Fruit fly (Drosophila melanogaster) whole organism, embryonic: ENCODE data around the gene Cyp312a1.
A peak's percentile ranks its signal among the peaks of the same experiment; 100 is the strongest.

Experiments used
- Abd-B ChIP-seq: fragments of 200-800 bp; sonication (Bioruptor generic); optimal IDR thresholded peaks from 2 replicates; lab custom pipeline; 2018; ENCODE audit warnings: missing biosample characterization, mild to moderate bottlenecking, missing genetic modification characterization, moderate library complexity
- Antp ChIP-seq: fragments of 200-800 bp; sonication (Bioruptor generic); optimal IDR thresholded peaks from 3 replicates; lab custom pipeline; 2016; ENCODE audit warnings: missing biosample characterization, missing genetic modification characterization
- Atf3 ChIP-seq: fragments of 200-800 bp; sonication (Bioruptor generic); optimal IDR thresholded peaks from 3 replicates; lab custom pipeline; 2016; ENCODE audit warnings: missing biosample characterization, missing genetic modification characterization
- CG11504 ChIP-seq: fragments of 200-800 bp; sonication (Bioruptor generic); optimal IDR thresholded peaks from 3 replicates; lab custom pipeline; 2019; ENCODE audit warnings: missing biosample characterization, mild to moderate bottlenecking, missing genetic modification characterization, moderate library complexity
- CG12236 ChIP-seq: fragments of 200-800 bp; sonication (Bioruptor generic); optimal IDR thresholded peaks from 2 replicates; lab custom pipeline; 2016; ENCODE audit warnings: missing biosample characterization, missing genetic modification characterization
- CG12659 ChIP-seq: fragments of 200-800 bp; sonication (Bioruptor generic); optimal IDR thresholded peaks from 3 replicates; lab custom pipeline; 2017; ENCODE audit warnings: mild to moderate bottlenecking, missing biosample characterization, missing genetic modification reagents, missing genetic modification characterization
- CG13296 ChIP-seq: fragments of 200-800 bp; sonication (Bioruptor generic); optimal IDR thresholded peaks from 3 replicates; lab custom pipeline; 2018; ENCODE audit warnings: missing biosample characterization, mild to moderate bottlenecking, missing genetic modification characterization
- CG14667 ChIP-seq: fragments of 200-800 bp; sonication (Bioruptor generic); IDR thresholded peaks from 2 replicates; pipeline ENCODE4 v1.3.6; 2022; ENCODE audit warnings: missing biosample characterization, missing genetic modification characterization
- CG15073 ChIP-seq: fragments of 200-800 bp; sonication (Bioruptor generic); optimal IDR thresholded peaks from 2 replicates; lab custom pipeline; 2016; ENCODE audit warnings: missing biosample characterization, missing genetic modification characterization
- CG15269 ChIP-seq: fragments of 200-800 bp; sonication (Bioruptor generic); optimal IDR thresholded peaks from 2 replicates; lab custom pipeline; 2018; ENCODE audit warnings: missing biosample characterization, mild to moderate bottlenecking, missing genetic modification characterization, moderate library complexity
- CG16813 ChIP-seq: fragments of 200-800 bp; sonication (Bioruptor generic); IDR thresholded peaks from 3 replicates; pipeline ENCODE4 v1.3.6; 2022; ENCODE audit warnings: missing biosample characterization, missing genetic modification characterization; ENCODE audit not compliant: partially characterized antibody
- CG16863 ChIP-seq: fragments of 200-800 bp; sonication (Bioruptor generic); optimal IDR thresholded peaks from 3 replicates; lab custom pipeline; 2016; ENCODE audit warnings: missing biosample characterization, missing genetic modification characterization
- CG17612 ChIP-seq: fragments of 200-800 bp; sonication (Bioruptor generic); IDR thresholded peaks from 2 replicates; pipeline ENCODE4 v1.3.6; 2022; ENCODE audit warnings: missing biosample characterization, missing genetic modification characterization
- CG2712 ChIP-seq: fragments of 200-800 bp; optimal IDR thresholded peaks from 3 replicates; lab custom pipeline; 2019; ENCODE audit warnings: missing biosample characterization, mild to moderate bottlenecking, missing genetic modification characterization, moderate library complexity
- CG30403 ChIP-seq: fragments of 200-800 bp; sonication (Bioruptor generic); optimal IDR thresholded peaks from 3 replicates; lab custom pipeline; 2016; ENCODE audit warnings: missing biosample characterization, missing genetic modification characterization
- CG32532 ChIP-seq: fragments of 200-800 bp; sonication (Bioruptor generic); IDR thresholded peaks from 2 replicates; pipeline ENCODE4 v1.3.6; 2022; ENCODE audit warnings: missing biosample characterization, missing genetic modification characterization
- CG3995 ChIP-seq: fragments of 200-800 bp; sonication (Bioruptor generic); optimal IDR thresholded peaks from 3 replicates; lab custom pipeline; 2016; ENCODE audit warnings: missing biosample characterization, missing genetic modification characterization
- CG4328 ChIP-seq: fragments of 200-800 bp; sonication (Bioruptor generic); optimal IDR thresholded peaks from 3 replicates; lab custom pipeline; 2017; ENCODE audit warnings: missing biosample characterization, missing genetic modification reagents, missing genetic modification characterization
- CG6175 ChIP-seq: fragments of 200-800 bp; sonication (Bioruptor generic); IDR thresholded peaks from 3 replicates; pipeline ENCODE4 v1.3.6; 2022; ENCODE audit warnings: missing biosample characterization, missing genetic modification characterization
- CG6791 ChIP-seq: fragments of 200-800 bp; sonication (Bioruptor generic); IDR thresholded peaks from 3 replicates; pipeline ENCODE4 v1.3.6; 2022; ENCODE audit warnings: missing biosample characterization, missing genetic modification characterization; ENCODE audit not compliant: partially characterized antibody
- CG7357 ChIP-seq: fragments of 200-800 bp; sonication (Bioruptor generic); IDR thresholded peaks from 3 replicates; pipeline ENCODE4 v1.3.6; 2022; ENCODE audit warnings: missing biosample characterization, missing genetic modification characterization
- CG7786 ChIP-seq: fragments of 200-800 bp; sonication (Bioruptor generic); optimal IDR thresholded peaks from 2 replicates; lab custom pipeline; 2016; ENCODE audit warnings: missing biosample characterization, missing genetic modification characterization
- CG7963 ChIP-seq: fragments of 200-800 bp; sonication (Bioruptor generic); IDR thresholded peaks from 3 replicates; pipeline ENCODE4 v1.3.6; 2022; ENCODE audit warnings: missing biosample characterization, missing genetic modification characterization; ENCODE audit not compliant: partially characterized antibody
- CrebB ChIP-seq: fragments of 200-800 bp; sonication (Bioruptor generic); optimal IDR thresholded peaks from 3 replicates; lab custom pipeline; 2018; ENCODE audit warnings: missing biosample characterization, mild to moderate bottlenecking, missing genetic modification characterization
- Dbx ChIP-seq: fragments of 200-800 bp; sonication (Bioruptor generic); IDR thresholded peaks from 3 replicates; pipeline ENCODE4 v1.3.6; 2022; ENCODE audit warnings: missing biosample characterization, missing genetic modification characterization
- Dref ChIP-seq: fragments of 200-800 bp; sonication (Bioruptor generic); IDR thresholded peaks from 2 replicates; pipeline ENCODE4 v1.3.6; 2022; ENCODE audit warnings: missing biosample characterization, missing genetic modification characterization
- Elba2 ChIP-seq: fragments of 200-800 bp; sonication (Bioruptor generic); optimal IDR thresholded peaks from 3 replicates; lab custom pipeline; 2016; ENCODE audit warnings: missing biosample characterization, missing genetic modification characterization
- HHEX ChIP-seq: fragments of 200-800 bp; sonication (Bioruptor generic); optimal IDR thresholded peaks from 3 replicates; lab custom pipeline; 2017; ENCODE audit warnings: missing biosample characterization, mild to moderate bottlenecking, missing genetic modification characterization, missing genetic modification reagents
- ab ChIP-seq: fragments of 200-800 bp; sonication (Bioruptor generic); optimal IDR thresholded peaks from 2 replicates; lab custom pipeline; 2016; ENCODE audit warnings: missing biosample characterization, missing genetic modification characterization
- bigmax ChIP-seq: fragments of 200-800 bp; sonication (Bioruptor generic); optimal IDR thresholded peaks from 2 replicates; lab custom pipeline; 2018; ENCODE audit warnings: missing biosample characterization, mild to moderate bottlenecking, missing genetic modification characterization
- chif ChIP-seq, 2 experiments: fragments of 200-800 bp; sonication (Bioruptor generic); optimal IDR thresholded peaks; 3 replicates each; lab custom pipeline; 2016; ENCODE audit warnings: missing biosample characterization in 2 of 2, missing genetic modification characterization in 2 of 2
- chm ChIP-seq: fragments of 200-800 bp; sonication (Bioruptor generic); IDR thresholded peaks from 2 replicates; pipeline ENCODE4 v1.3.6; 2022; ENCODE audit warnings: missing biosample characterization, missing genetic modification characterization
- ci ChIP-seq: fragments of 200-800 bp; sonication (Bioruptor generic); IDR thresholded peaks from 3 replicates; pipeline ENCODE4 v1.3.6; 2022; ENCODE audit warnings: missing biosample characterization, missing genetic modification characterization
- dm ChIP-seq: fragments of 200-800 bp; sonication (Bioruptor generic); optimal IDR thresholded peaks from 3 replicates; lab custom pipeline; 2016; ENCODE audit warnings: missing biosample characterization, missing genetic modification characterization
- eve ChIP-seq, 2 experiments: fragments of >200 bp; optimal IDR thresholded peaks; 2 replicates each; lab custom pipeline; 2017; ENCODE audit warnings: missing biosample characterization in 2 of 2, missing genetic modification characterization in 2 of 2
- eyg ChIP-seq: fragments of 200-800 bp; sonication (Bioruptor generic); optimal IDR thresholded peaks from 3 replicates; lab custom pipeline; 2016; ENCODE audit warnings: missing biosample characterization, missing genetic modification characterization
- fd64A ChIP-seq: fragments of 200-800 bp; sonication (Bioruptor generic); optimal IDR thresholded peaks from 3 replicates; lab custom pipeline; 2018; ENCODE audit warnings: missing biosample characterization, mild to moderate bottlenecking, missing genetic modification characterization
- gro ChIP-seq: fragments of 200-800 bp; sonication (Bioruptor generic); optimal IDR thresholded peaks from 2 replicates; lab custom pipeline; 2016; ENCODE audit warnings: missing biosample characterization, missing genetic modification characterization
- jumu ChIP-seq: fragments of 200-800 bp; sonication (Bioruptor generic); optimal IDR thresholded peaks from 3 replicates; lab custom pipeline; 2016; ENCODE audit warnings: missing biosample characterization, missing genetic modification characterization
- luna ChIP-seq: fragments of 200-800 bp; sonication (Bioruptor generic); optimal IDR thresholded peaks from 2 replicates; lab custom pipeline; 2016; ENCODE audit warnings: missing biosample characterization, missing genetic modification characterization
- nmo ChIP-seq: fragments of 200-800 bp; sonication (Bioruptor generic); optimal IDR thresholded peaks from 2 replicates; lab custom pipeline; 2018; ENCODE audit warnings: missing biosample characterization, mild to moderate bottlenecking, missing genetic modification characterization, moderate library complexity
- pita ChIP-seq: fragments of 200-800 bp; sonication (Bioruptor generic); optimal IDR thresholded peaks from 2 replicates; lab custom pipeline; 2017; ENCODE audit warnings: missing biosample characterization, mild to moderate bottlenecking, missing genetic modification characterization
- shn ChIP-seq: fragments of 200-800 bp; sonication (Bioruptor generic); optimal IDR thresholded peaks from 3 replicates; lab custom pipeline; 2016; ENCODE audit warnings: missing biosample characterization, missing genetic modification characterization
- sisA ChIP-seq: fragments of 200-800 bp; sonication (Bioruptor generic); IDR thresholded peaks from 2 replicates; pipeline ENCODE4 v1.3.6; 2022; ENCODE audit warnings: missing biosample characterization, missing genetic modification characterization
- slp2 ChIP-seq: fragments of 200-800 bp; sonication (Bioruptor generic); optimal IDR thresholded peaks from 2 replicates; lab custom pipeline; 2016; ENCODE audit warnings: missing biosample characterization, missing genetic modification characterization
- trem ChIP-seq: fragments of 200-800 bp; optimal IDR thresholded peaks from 3 replicates; lab custom pipeline; 2019; ENCODE audit warnings: missing biosample characterization, mild to moderate bottlenecking, missing genetic modification characterization, moderate library complexity
- unc-4 ChIP-seq: fragments of 200-800 bp; sonication (Bioruptor generic); IDR thresholded peaks from 2 replicates; pipeline ENCODE4 v1.3.6; 2022; ENCODE audit warnings: missing biosample characterization, missing genetic modification characterization; ENCODE audit not compliant: partially characterized antibody
- vnd ChIP-seq: fragments of 200-800 bp; sonication (Bioruptor generic); IDR thresholded peaks from 3 replicates; pipeline ENCODE4 v1.3.6; 2022; ENCODE audit warnings: missing biosample characterization, missing genetic modification characterization; ENCODE audit not compliant: partially characterized antibody
- vvl ChIP-seq: fragments of 200-800 bp; sonication (Bioruptor generic); IDR thresholded peaks from 2 replicates; pipeline ENCODE4 v1.3.6; 2022; ENCODE audit warnings: missing biosample characterization, missing genetic modification characterization

Cyp312a1 gene

dm6 chr3L:18114038-18114926, 18.2 kb downstream of the Cyp312a1 start:
- TF ChIP-seq CG32532 (GFP tag; lab: Robert Waterston, UW) (peak; percentile 77), nmo (peak; percentile 55), eve (GFP tag; optimal IDR thresholded peaks at IDR 0.05; lab: Kevin White, UChicago) (no peak), jumu (GFP tag; lab: Kevin White, UChicago) (no peak), CG7357 (GFP tag; lab: Robert Waterston, UW) (no peak), CG11504 (peak; percentile 73), CG4328 (GFP tag; lab: Kevin White, UChicago) (peak; percentile 6), CG16863 (GFP tag; lab: Kevin White, UChicago) (peak; percentile 7), CG30403 (GFP tag; lab: Kevin White, UChicago) (peak; percentile 21), Antp (peak; percentile 27), dm (no peak), CrebB (tag; lab: Kevin White, UChicago) (no peak), bigmax (no peak), pita (GFP tag; lab: Kevin White, UChicago) (peak; percentile 5), Atf3 (GFP tag; lab: Kevin White, UChicago) (no peak), CG12659 (GFP tag; lab: Kevin White, UChicago) (peak; percentile 20), HHEX (peak; percentile 49), CG15269 (tag; lab: Kevin White, UChicago) (peak; percentile 73), ab (GFP tag; lab: Kevin White, UChicago) (no peak), luna (GFP tag; lab: Kevin White, UChicago) (peak; percentile 30), ci (GFP tag; lab: Robert Waterston, UW) (no peak; the same call in 1 of the 3 replicates), trem (tag; lab: Kevin White, UChicago) (peak; percentile 18), CG13296 (GFP tag; lab: Kevin White, UChicago) (no peak), vvl (GFP tag; lab: Robert Waterston, UW) (no peak; the same call in none of the 2 replicates), CG17612 (GFP tag; lab: Robert Waterston, UW) (no peak), CG6175 (GFP tag; lab: Robert Waterston, UW) (no peak), CG2712 (peak; percentile 33), Dref (no peak), CG7963 (GFP tag; lab: Robert Waterston, UW) (no peak), CG15073 (GFP tag; lab: Kevin White, UChicago) (no peak), CG3995 (no peak), Abd-B (GFP tag; lab: Kevin White, UChicago) (peak; percentile 23), CG12236 (no peak), CG7786 (GFP tag; lab: Kevin White, UChicago) (no peak), chm (GFP tag; lab: Robert Waterston, UW) (no peak), chif (GFP tag; optimal IDR thresholded peaks at IDR 0.05; lab: Kevin White, UChicago) (peak in 1 of 2 experiments; percentile 27), fd64A (GFP tag; lab: Kevin White, UChicago) (peak; percentile 73), Elba2 (GFP tag; lab: Kevin White, UChicago) (no peak), CG6791 (GFP tag; lab: Robert Waterston, UW) (no peak), unc-4 (GFP tag; lab: Robert Waterston, UW) (no peak), Dbx (peak; percentile 66), CG14667 (GFP tag; lab: Robert Waterston, UW) (0 out of 2 replicates have a peak, but pooled peaks have one; percentile 6), CG16813 (no peak), vnd (GFP tag; lab: Robert Waterston, UW) (no peak), shn (GFP tag; lab: Kevin White, UChicago) (no peak), eyg (peak; percentile 27), sisA (no peak), slp2 (GFP tag; lab: Kevin White, UChicago) (peak; percentile 10), gro (GFP tag; lab: Kevin White, UChicago) (peak; percentile 46)
